Worm (Caenorhabditis elegans) whole organism, young adult: ENCODE measurements around the gene osm-6.

Experiments used
- B0035.1 ChIP-seq: sonication (generic microtip); optimal IDR thresholded peaks from 2 replicates; lab custom pipeline; 2016; ENCODE audit warnings: missing genetic modification characterization, mild to moderate bottlenecking, missing compliant biosample characterization, missing genotype, missing genetic modification reagents
- C17E4.6 ChIP-seq: fragments of 200-800 bp; sonication (Bioruptor generic); IDR thresholded peaks from 2 replicates; pipeline ENCODE4 v1.3.6; 2022; ENCODE audit warnings: missing genetic modification reagents, missing genetic modification characterization, missing compliant biosample characterization
- F10E7.11 ChIP-seq: sonication (generic microtip); optimal IDR thresholded peaks from 2 replicates; lab custom pipeline; 2017; ENCODE audit warnings: mild to moderate bottlenecking, missing genetic modification characterization, moderate library complexity, missing compliant biosample characterization
- F37B4.10 ChIP-seq: fragments of 200-800 bp; sonication (Bioruptor generic); IDR thresholded peaks from 2 replicates; pipeline ENCODE4 v1.3.6; 2022; ENCODE audit warnings: missing genetic modification characterization, missing compliant biosample characterization
- F39B2.1 ChIP-seq: fragments of 200-800 bp; sonication (Bioruptor generic); IDR thresholded peaks from 2 replicates; pipeline ENCODE4 v1.3.6; 2022; ENCODE audit warnings: missing genetic modification reagents, missing genetic modification characterization, missing compliant biosample characterization
- F55B11.4 ChIP-seq: sonication (generic microtip); optimal IDR thresholded peaks from 2 replicates; lab custom pipeline; 2016; ENCODE audit warnings: missing compliant biosample characterization, missing genetic modification characterization, borderline replicate concordance; ENCODE audit not compliant: insufficient read depth
- T07F8.4 ChIP-seq: sonication (generic microtip); optimal IDR thresholded peaks from 2 replicates; lab custom pipeline; 2016; ENCODE audit warnings: mild to moderate bottlenecking, missing genetic modification characterization, moderate library complexity, missing compliant biosample characterization
- T26A5.8 ChIP-seq: sonication (generic microtip); optimal IDR thresholded peaks from 2 replicates; lab custom pipeline; 2016; ENCODE audit warnings: missing genetic modification characterization, missing compliant biosample characterization
- Y53F4B.3 ChIP-seq: fragments of 200-800 bp; sonication (Bioruptor generic); IDR thresholded peaks from 2 replicates; pipeline ENCODE4 v1.3.6; 2022; ENCODE audit warnings: missing genetic modification reagents, missing genetic modification characterization, missing compliant biosample characterization
- ama-1 ChIP-seq, 3 experiments: fragments of 150-350 bp in 1 of 3; sonication (generic microtip) in 2 of 3; optimal IDR thresholded peaks; 2 replicates each; lab custom pipeline; 2014 to 2018; ENCODE audit warnings: missing biosample characterization in 2 of 3, missing genetic modification characterization in 2 of 3, missing genetic modification reagents in 2 of 3
- attf-3 ChIP-seq: fragments of 200-800 bp; sonication (Bioruptor generic); conservative IDR thresholded peaks from 2 replicates; pipeline ENCODE4 v1.3.6; 2022; ENCODE audit warnings: missing genetic modification reagents, missing genetic modification characterization, missing compliant biosample characterization
- attf-5 ChIP-seq: fragments of 200-800 bp; sonication (Bioruptor generic); optimal IDR thresholded peaks from 2 replicates; lab custom pipeline; 2018; ENCODE audit warnings: mild to moderate bottlenecking, missing genetic modification characterization, missing compliant biosample characterization
- cebp-1 ChIP-seq, 2 experiments: fragments of 200-800 bp in 1 of 2; sonication (Bioruptor generic) in 1 of 2; sonication (generic microtip) in 1 of 2; IDR thresholded peaks in 1 of 2; optimal IDR thresholded peaks in 1 of 2; 2 replicates each; pipeline versions ENCODE4 v1.3.6 to Lab custom; 2017 to 2022; ENCODE audit warnings: missing compliant biosample characterization in 2 of 2, missing genetic modification characterization in 2 of 2, mild to moderate bottlenecking in 1 of 2, missing genetic modification reagents in 1 of 2, moderate library complexity in 1 of 2
- die-1 ChIP-seq: sonication (generic microtip); optimal IDR thresholded peaks from 2 replicates; lab custom pipeline; 2016; ENCODE audit warnings: missing genotype, mild to moderate bottlenecking, missing genetic modification characterization, missing compliant biosample characterization
- dox-1 ChIP-seq: fragments of 200-800 bp; sonication (Bioruptor generic); IDR thresholded peaks from 2 replicates; pipeline ENCODE4 v1.3.6; 2022; ENCODE audit warnings: missing genetic modification reagents, missing genetic modification characterization, missing compliant biosample characterization
- egl-18 ChIP-seq: fragments of 200-800 bp; sonication (Bioruptor generic); IDR thresholded peaks from 2 replicates; pipeline ENCODE4 v1.3.6; 2022; ENCODE audit warnings: missing genetic modification reagents, missing genetic modification characterization, missing compliant biosample characterization
- egl-44 ChIP-seq: fragments of 200-800 bp; sonication (Bioruptor generic); IDR thresholded peaks from 2 replicates; pipeline ENCODE4 v1.3.6; 2022; ENCODE audit warnings: missing genetic modification reagents, missing genetic modification characterization, missing compliant biosample characterization
- ets-4 ChIP-seq: fragments of 200-800 bp; sonication (Bioruptor generic); optimal IDR thresholded peaks from 2 replicates; lab custom pipeline; 2018; ENCODE audit warnings: mild to moderate bottlenecking, missing genetic modification characterization, missing compliant biosample characterization
- lag-1 ChIP-seq: fragments of 200-800 bp; sonication (Bioruptor generic); IDR thresholded peaks from 2 replicates; pipeline ENCODE4 v1.3.6; 2022; ENCODE audit warnings: missing genetic modification reagents, missing genetic modification characterization, missing compliant biosample characterization
- let-526 ChIP-seq: fragments of 200-800 bp; sonication (Bioruptor generic); IDR thresholded peaks from 2 replicates; pipeline ENCODE4 v1.3.6; 2022; ENCODE audit warnings: missing genetic modification reagents, missing genetic modification characterization, missing compliant biosample characterization
- let-607 ChIP-seq, 2 experiments: fragments of 200-800 bp in 1 of 2; sonication (Bioruptor generic) in 1 of 2; sonication (generic microtip) in 1 of 2; optimal IDR thresholded peaks; 2 replicates each; lab custom pipeline; 2016 to 2018; ENCODE audit warnings: mild to moderate bottlenecking in 2 of 2, missing compliant biosample characterization in 2 of 2, missing genetic modification characterization in 2 of 2, moderate library complexity in 2 of 2, missing genotype in 1 of 2
- lin-35 ChIP-seq, 3 experiments: fragments of 150-350 bp in 2 of 3; sonication (generic microtip) in 1 of 3; optimal IDR thresholded peaks; 2 replicates each; lab custom pipeline; 2014 to 2018; ENCODE audit warnings: missing biosample characterization in 3 of 3, missing genetic modification characterization in 3 of 3, missing genetic modification reagents in 3 of 3
- lin-40 ChIP-seq: sonication (generic microtip); optimal IDR thresholded peaks from 2 replicates; lab custom pipeline; 2016; ENCODE audit warnings: missing genetic modification characterization, mild to moderate bottlenecking, missing compliant biosample characterization, missing genotype, missing genetic modification reagents
- madf-10 ChIP-seq: sonication (generic microtip); optimal IDR thresholded peaks from 2 replicates; lab custom pipeline; 2016; ENCODE audit warnings: mild to moderate bottlenecking, missing genetic modification characterization, missing compliant biosample characterization
- madf-3 ChIP-seq: fragments of 200-800 bp; sonication (Bioruptor generic); IDR thresholded peaks from 2 replicates; pipeline ENCODE4 v1.3.6; 2022; ENCODE audit warnings: missing genetic modification reagents, missing genetic modification characterization, missing compliant biosample characterization
- mcd-1 ChIP-seq: fragments of 200-800 bp; sonication (Bioruptor generic); IDR thresholded peaks from 2 replicates; pipeline ENCODE4 v1.3.6; 2022; ENCODE audit warnings: missing genetic modification reagents, missing genetic modification characterization, missing compliant biosample characterization
- mel-28 ChIP-seq: sonication (generic microtip); optimal IDR thresholded peaks from 2 replicates; lab custom pipeline; 2016; ENCODE audit warnings: borderline replicate concordance, mild to moderate bottlenecking, missing genetic modification characterization, missing compliant biosample characterization
- nfyb-1 ChIP-seq: fragments of 200-800 bp; sonication (Bioruptor generic); IDR thresholded peaks from 2 replicates; pipeline ENCODE4 v1.3.6; 2022; ENCODE audit warnings: missing genetic modification reagents, missing genetic modification characterization, missing compliant biosample characterization
- nhr-80 ChIP-seq: sonication (generic microtip); optimal IDR thresholded peaks from 2 replicates; lab custom pipeline; 2016; ENCODE audit warnings: missing genetic modification characterization, missing compliant biosample characterization
- pha-4 ChIP-seq: fragments of 150-350 bp; sonication (generic microtip); optimal IDR thresholded peaks from 2 replicates; lab custom pipeline; 2014; ENCODE audit warnings: missing biosample characterization, missing genetic modification reagents, missing genetic modification characterization
- rec-8 ChIP-seq, 2 experiments: sonication (generic microtip); optimal IDR thresholded peaks; 2 replicates each; lab custom pipeline; 2016; ENCODE audit warnings: mild to moderate bottlenecking in 2 of 2, missing genetic modification characterization in 2 of 2, missing genetic modification reagents in 2 of 2, missing genotype in 2 of 2, missing biosample characterization in 1 of 2, missing compliant biosample characterization in 1 of 2, moderate library complexity in 1 of 2
- sdz-38 ChIP-seq: sonication (generic microtip); optimal IDR thresholded peaks from 2 replicates; lab custom pipeline; 2016; ENCODE audit warnings: missing genotype, missing genetic modification characterization, missing compliant biosample characterization
- snpc-1.3 ChIP-seq: sonication (generic microtip); optimal IDR thresholded peaks from 2 replicates; lab custom pipeline; 2017; ENCODE audit warnings: missing genetic modification characterization, mild to moderate bottlenecking, missing compliant biosample characterization, antibody characterized with exemption, moderate library complexity, missing genotype, missing genetic modification reagents; ENCODE audit not compliant: insufficient read depth
- snpc-4 ChIP-seq, 5 experiments: fragments of 150-350 bp in 1 of 5; sonication (generic microtip) in 4 of 5; optimal IDR thresholded peaks; 2 replicates each; lab custom pipeline; 2014 to 2018; ENCODE audit warnings: missing genetic modification characterization in 5 of 5, missing biosample characterization in 3 of 5, antibody characterized with exemption in 2 of 5, mild to moderate bottlenecking in 2 of 5, missing compliant biosample characterization in 2 of 5, missing genotype in 2 of 5, moderate library complexity in 2 of 5, missing genetic modification reagents in 1 of 5
- somi-1 ChIP-seq: fragments of 200-800 bp; sonication (Bioruptor generic); optimal IDR thresholded peaks from 2 replicates; lab custom pipeline; 2018; ENCODE audit warnings: mild to moderate bottlenecking, missing genetic modification characterization, missing compliant biosample characterization
- sptf-2 ChIP-seq: fragments of 200-800 bp; sonication (Bioruptor generic); optimal IDR thresholded peaks from 2 replicates; lab custom pipeline; 2018; ENCODE audit warnings: mild to moderate bottlenecking, missing genetic modification characterization, missing compliant biosample characterization
- tlf-1 ChIP-seq: fragments of 200-800 bp; sonication (Bioruptor generic); optimal IDR thresholded peaks from 2 replicates; lab custom pipeline; 2018; ENCODE audit warnings: mild to moderate bottlenecking, missing genetic modification characterization, missing compliant biosample characterization
- xnd-1 ChIP-seq: sonication (generic microtip); optimal IDR thresholded peaks from 2 replicates; lab custom pipeline; 2016; ENCODE audit warnings: missing genotype, missing genetic modification reagents, missing genetic modification characterization, missing compliant biosample characterization
- zim-3 ChIP-seq: sonication (generic microtip); optimal IDR thresholded peaks from 2 replicates; lab custom pipeline; 2017; ENCODE audit warnings: mild to moderate bottlenecking, missing genetic modification characterization, moderate library complexity, missing compliant biosample characterization
- ztf-22 ChIP-seq: fragments of 200-800 bp; sonication (Bioruptor generic); optimal IDR thresholded peaks from 2 replicates; lab custom pipeline; 2018; ENCODE audit warnings: mild to moderate bottlenecking, missing genetic modification characterization, moderate library complexity, missing compliant biosample characterization
- ztf-26 ChIP-seq: sonication (generic microtip); optimal IDR thresholded peaks from 2 replicates; lab custom pipeline; 2017; ENCODE audit warnings: missing genetic modification characterization, missing compliant biosample characterization
- ztf-6 ChIP-seq: fragments of 200-800 bp; sonication (Bioruptor generic); IDR thresholded peaks from 2 replicates; pipeline ENCODE4 v1.3.6; 2022; ENCODE audit warnings: missing genetic modification reagents, missing genetic modification characterization, missing compliant biosample characterization

osm-6 gene

DNA sequence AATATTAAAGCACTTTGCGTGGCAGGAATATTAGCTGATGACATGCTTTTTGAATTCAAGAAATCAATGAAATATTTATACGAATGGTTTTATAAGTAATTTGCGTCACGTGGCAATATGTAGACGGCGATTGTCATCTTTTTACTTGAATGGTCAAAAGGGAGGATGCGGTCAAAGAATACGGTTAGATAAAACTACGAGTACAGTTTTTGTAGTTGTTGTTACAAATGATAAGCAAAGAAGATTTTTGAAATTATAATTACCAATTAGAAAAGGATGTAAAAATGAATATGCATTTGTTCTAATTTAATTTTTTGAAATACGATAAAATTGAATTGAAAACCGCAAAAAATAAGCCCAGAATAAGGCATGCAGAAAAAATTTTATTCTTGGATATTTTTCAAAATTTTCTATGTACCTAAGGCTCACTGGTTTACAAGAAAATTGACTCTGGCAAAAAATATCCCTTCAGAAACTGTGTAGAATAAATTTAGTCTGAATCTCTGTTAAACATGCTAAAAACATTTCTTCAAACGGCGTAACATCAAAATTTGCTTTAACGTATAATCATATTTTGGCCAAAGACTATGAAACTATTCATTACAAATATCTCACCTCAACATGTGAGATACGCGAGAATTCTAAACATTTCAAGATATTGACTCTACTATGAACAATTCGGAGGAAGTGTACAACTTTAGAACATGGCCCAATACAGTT is 35.9 kb downstream of the osm-6 start, which contains the start of the genes sodh-2 and srx-76:
TSS of gene sodh-2 (minus strand) at position 101 of the 720 bp plus-strand sequence.
TSS of gene srx-76 (plus strand) at position 670 of the 720 bp plus-strand sequence.
- no peak for TF ChIP-seq egl-18 (GFP tag; lab: Robert Waterston, UW)
- no peak for TF ChIP-seq tlf-1 (GFP tag; lab: Kevin White, UChicago)
- TF ChIP-seq xnd-1 (tag; lab: Kevin White, UChicago), result no peak
- TF ChIP-seq sdz-38 (tag; lab: Kevin White, UChicago), result no peak
- TF ChIP-seq B0035.1 (tag; lab: Kevin White, UChicago), result no peak
- TF ChIP-seq F37B4.10 (GFP tag; lab: Robert Waterston, UW), result no peak
- no peak for TF ChIP-seq ztf-22 (GFP tag; lab: Kevin White, UChicago)
- no peak for TF ChIP-seq somi-1 (GFP tag; lab: Kevin White, UChicago)
- TF ChIP-seq F55B11.4 (tag; lab: Kevin White, UChicago), result no peak
- TF ChIP-seq lag-1 (GFP tag; lab: Robert Waterston, UW), result no peak
- TF ChIP-seq ztf-6 (GFP tag; lab: Robert Waterston, UW), result no peak
- TF ChIP-seq attf-3 (GFP tag; lab: Robert Waterston, UW), result no peak
- TF ChIP-seq ztf-26, result no peak

DNA sequence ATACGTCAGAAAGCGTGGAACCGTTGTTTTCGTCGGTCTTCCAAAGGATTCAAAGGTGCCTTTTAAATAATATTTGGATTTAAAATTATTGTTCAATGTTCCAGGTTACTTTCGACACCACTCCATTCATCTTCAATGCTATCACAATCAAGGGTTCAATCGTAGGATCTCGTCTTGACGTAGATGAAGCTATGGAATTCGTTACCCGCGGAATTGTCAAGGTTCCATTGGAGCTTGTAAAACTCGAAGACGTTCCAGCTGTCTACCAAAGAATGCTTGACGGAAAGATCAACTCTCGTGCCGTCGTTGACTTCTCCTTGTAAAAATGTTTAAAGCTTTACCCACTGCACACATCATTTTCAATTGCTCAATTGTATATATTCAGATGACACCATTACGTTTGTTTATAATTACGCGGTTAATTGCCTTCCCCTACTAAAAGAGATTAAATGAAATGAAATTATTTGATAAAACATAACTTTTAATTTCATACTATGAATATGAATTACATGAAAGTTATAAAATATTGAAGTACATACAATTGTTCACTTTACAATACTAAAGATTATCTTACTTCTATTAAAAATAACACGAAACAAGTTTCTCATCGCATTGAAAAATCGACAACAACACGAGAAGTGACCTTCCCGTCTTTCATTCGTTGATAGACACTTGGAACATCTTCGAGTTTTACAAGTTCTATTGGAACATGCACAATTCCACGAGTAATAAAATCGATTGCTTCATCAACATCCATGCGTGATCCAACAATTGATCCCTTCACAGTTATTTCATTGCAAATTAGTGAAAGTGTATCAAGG is 37.9 kb downstream of the osm-6 start:
- no peak for TF ChIP-seq snpc-4 (GFP tag; optimal IDR thresholded peaks at IDR 0.05; lab: Kevin White, UChicago)
- no peak for TF ChIP-seq snpc-4 (tag; optimal IDR thresholded peaks at IDR 0.05; lab: Kevin White, UChicago)
- 0 out of 2 replicates have a peak, but pooled peaks have one; percentile 55 for TF ChIP-seq madf-3
- TF ChIP-seq pha-4, result no peak
- TF ChIP-seq T07F8.4 (tag; lab: Kevin White, UChicago), result no peak
- TF ChIP-seq mel-28, result no peak
- TF ChIP-seq let-607 (tag; optimal IDR thresholded peaks at IDR 0.05; lab: Kevin White, UChicago), result no peak
- no peak for TF ChIP-seq die-1 (tag; lab: Kevin White, UChicago)
- no peak for TF ChIP-seq lin-40 (tag; lab: Kevin White, UChicago)
- no peak for TF ChIP-seq F10E7.11 (tag; lab: Kevin White, UChicago)
- TF ChIP-seq T26A5.8, result no peak
- no peak for TF ChIP-seq mcd-1 (GFP tag; lab: Robert Waterston, UW)
- no peak for TF ChIP-seq snpc-1.3
- TF ChIP-seq C17E4.6 (GFP tag; lab: Robert Waterston, UW), result no peak
- TF ChIP-seq nhr-80 (tag; lab: Kevin White, UChicago), result no peak
- no peak for TF ChIP-seq F39B2.1 (GFP tag; lab: Robert Waterston, UW)
- no peak for TF ChIP-seq zim-3 (tag; lab: Kevin White, UChicago)
- peak; percentile 77 for TF ChIP-seq nfyb-1 (GFP tag; lab: Robert Waterston, UW)
- TF ChIP-seq egl-44, result no peak
- peak in 1 of 3 experiments; percentile 33 for TF ChIP-seq lin-35 (GFP tag; optimal IDR thresholded peaks at IDR 0.05; lab: Kevin White, UChicago)
- TF ChIP-seq Y53F4B.3 (GFP tag; lab: Robert Waterston, UW), result no peak
- TF ChIP-seq cebp-1 (GFP tag; IDR thresholded peaks at IDR 0.05; lab: Robert Waterston, UW), result no peak
- peak; percentile 40 for TF ChIP-seq cebp-1 (tag; optimal IDR thresholded peaks at IDR 0.05; lab: Kevin White, UChicago)
- TF ChIP-seq let-526, result peak; percentile 15; the same call in 1 of the 2 replicates
- no peak for TF ChIP-seq dox-1 (GFP tag; lab: Robert Waterston, UW)
- TF ChIP-seq sptf-2 (GFP tag; lab: Kevin White, UChicago), result no peak
- TF ChIP-seq madf-10, result no peak
- no peak for TF ChIP-seq ets-4
- no peak for TF ChIP-seq attf-5 (GFP tag; lab: Kevin White, UChicago)
- TF ChIP-seq ama-1 (optimal IDR thresholded peaks at IDR 0.05; lab: Kevin White, UChicago), result peak; percentile 84
- TF ChIP-seq ama-1 (GFP tag; optimal IDR thresholded peaks at IDR 0.05; lab: Kevin White, UChicago), result no peak
- no peak for TF ChIP-seq rec-8 (tag; optimal IDR thresholded peaks at IDR 0.05; lab: Kevin White, UChicago)
